Fruit fly (Drosophila melanogaster) whole organism, prepupa: ENCODE data around the gene RhoGAPp190.

Source experiments
- Blimp-1 ChIP-seq: fragments of 200-800 bp; sonication (Bioruptor generic); optimal IDR thresholded peaks from 3 replicates; lab custom pipeline; 2017; ENCODE audit warnings: missing biosample characterization, missing genetic modification characterization, mild to moderate bottlenecking, moderate library complexity, missing genetic modification reagents
- CG10631 ChIP-seq: fragments of 200-800 bp; sonication (Bioruptor generic); optimal IDR thresholded peaks from 2 replicates; lab custom pipeline; 2016; ENCODE audit warnings: missing biosample characterization, missing genetic modification characterization
- CG11294 ChIP-seq: fragments of 200-800 bp; sonication (Bioruptor generic); IDR thresholded peaks from 2 replicates; pipeline ENCODE4 v1.3.6; 2022; ENCODE audit warnings: missing biosample characterization, missing genetic modification characterization
- CG1621 ChIP-seq: fragments of 200-800 bp; sonication (Bioruptor generic); optimal IDR thresholded peaks from 3 replicates; lab custom pipeline; 2018; ENCODE audit warnings: missing biosample characterization, mild to moderate bottlenecking, missing genetic modification characterization
- CG16779 ChIP-seq: fragments of 200-800 bp; sonication (Bioruptor generic); optimal IDR thresholded peaks from 3 replicates; lab custom pipeline; 2017; ENCODE audit warnings: missing biosample characterization, mild to moderate bottlenecking, missing genetic modification characterization
- CG3032 ChIP-seq: fragments of 200-800 bp; optimal IDR thresholded peaks from 2 replicates; lab custom pipeline; 2019; ENCODE audit warnings: missing biosample characterization, mild to moderate bottlenecking, missing genetic modification characterization, moderate library complexity
- CG32006 ChIP-seq: fragments of 200-800 bp; sonication (Bioruptor generic); optimal IDR thresholded peaks from 3 replicates; lab custom pipeline; 2017; ENCODE audit warnings: missing biosample characterization, mild to moderate bottlenecking, missing genetic modification characterization
- CG4318 ChIP-seq: fragments of 200-800 bp; sonication (Bioruptor generic); optimal IDR thresholded peaks from 3 replicates; lab custom pipeline; 2017; ENCODE audit warnings: missing biosample characterization, mild to moderate bottlenecking, missing genetic modification characterization
- CG6163 ChIP-seq: fragments of 200-800 bp; sonication (Bioruptor generic); IDR thresholded peaks from 3 replicates; pipeline ENCODE4 v1.3.6; 2022; ENCODE audit warnings: missing biosample characterization, missing genetic modification characterization
- CG6276 ChIP-seq: fragments of 200-800 bp; sonication (Bioruptor generic); optimal IDR thresholded peaks from 2 replicates; lab custom pipeline; 2017; ENCODE audit warnings: missing biosample characterization, mild to moderate bottlenecking, missing genetic modification characterization
- CG6792 ChIP-seq: fragments of 200-800 bp; sonication (Bioruptor generic); optimal IDR thresholded peaks from 3 replicates; lab custom pipeline; 2016; ENCODE audit warnings: missing biosample characterization, missing genetic modification characterization
- CG6808 ChIP-seq: fragments of 200-800 bp; sonication (Bioruptor generic); optimal IDR thresholded peaks from 3 replicates; lab custom pipeline; 2017; ENCODE audit warnings: missing biosample characterization, missing genetic modification characterization, mild to moderate bottlenecking, moderate library complexity, missing genetic modification reagents
- CG6854 ChIP-seq: fragments of 200-800 bp; sonication (Bioruptor generic); optimal IDR thresholded peaks from 2 replicates; lab custom pipeline; 2017; ENCODE audit warnings: missing biosample characterization, mild to moderate bottlenecking, missing genetic modification characterization
- CG8119 ChIP-seq: fragments of 200-800 bp; sonication (Bioruptor generic); IDR thresholded peaks from 3 replicates; pipeline ENCODE4 v1.3.6; 2022; ENCODE audit warnings: missing biosample characterization, missing genetic modification characterization
- CG8319 ChIP-seq: fragments of 200-800 bp; sonication (Bioruptor generic); optimal IDR thresholded peaks from 3 replicates; lab custom pipeline; 2016; ENCODE audit warnings: missing biosample characterization, missing genetic modification characterization
- CG8632 ChIP-seq: fragments of 200-800 bp; sonication (Bioruptor generic); optimal IDR thresholded peaks from 3 replicates; lab custom pipeline; 2016; ENCODE audit warnings: missing biosample characterization, missing genetic modification characterization
- CG9139 ChIP-seq: fragments of 200-800 bp; sonication (Bioruptor generic); optimal IDR thresholded peaks from 3 replicates; lab custom pipeline; 2017; ENCODE audit warnings: missing biosample characterization, mild to moderate bottlenecking, missing genetic modification characterization
- Eip75B ChIP-seq: fragments of 200-800 bp; sonication (Bioruptor generic); optimal IDR thresholded peaks from 3 replicates; lab custom pipeline; 2016; ENCODE audit warnings: missing biosample characterization, missing genetic modification characterization
- Eip93F ChIP-seq: fragments of 200-800 bp; sonication (Bioruptor generic); optimal IDR thresholded peaks from 2 replicates; lab custom pipeline; 2016; ENCODE audit warnings: missing biosample characterization, mild to moderate bottlenecking, missing genetic modification characterization
- Ets21C ChIP-seq: fragments of 200-800 bp; sonication (Bioruptor generic); optimal IDR thresholded peaks from 3 replicates; lab custom pipeline; 2016; ENCODE audit warnings: missing biosample characterization, missing genetic modification characterization
- Ets96B ChIP-seq: fragments of 200-800 bp; optimal IDR thresholded peaks from 2 replicates; lab custom pipeline; 2019; ENCODE audit warnings: missing biosample characterization, mild to moderate bottlenecking, missing genetic modification characterization, moderate library complexity
- Hr38 ChIP-seq: sonication (Bioruptor generic); optimal IDR thresholded peaks from 2 replicates; lab custom pipeline; 2016; ENCODE audit warnings: missing biosample characterization, missing genetic modification characterization
- Hr39 ChIP-seq: fragments of 200-800 bp; sonication (Bioruptor generic); optimal IDR thresholded peaks from 2 replicates; lab custom pipeline; 2016; ENCODE audit warnings: missing biosample characterization, missing genetic modification characterization
- Hr4 ChIP-seq: fragments of 200-800 bp; sonication (Bioruptor generic); optimal IDR thresholded peaks from 3 replicates; lab custom pipeline; 2016; ENCODE audit warnings: missing biosample characterization, missing genetic modification characterization
- Met ChIP-seq: fragments of 200-800 bp; sonication (Bioruptor generic); optimal IDR thresholded peaks from 3 replicates; lab custom pipeline; 2016; ENCODE audit warnings: missing biosample characterization, missing genetic modification characterization
- OdsH ChIP-seq: fragments of 200-800 bp; sonication (Bioruptor generic); optimal IDR thresholded peaks from 3 replicates; lab custom pipeline; 2016; ENCODE audit warnings: missing biosample characterization, missing genetic modification characterization
- Sox102F ChIP-seq: fragments of 200-800 bp; sonication (Bioruptor generic); optimal IDR thresholded peaks from 2 replicates; lab custom pipeline; 2016; ENCODE audit warnings: missing biosample characterization, mild to moderate bottlenecking, missing genetic modification characterization
- Sox15 ChIP-seq: fragments of 200-800 bp; sonication (Bioruptor generic); optimal IDR thresholded peaks from 3 replicates; lab custom pipeline; 2016; ENCODE audit warnings: missing biosample characterization, missing genetic modification characterization
- achi ChIP-seq: fragments of 200-800 bp; sonication (Bioruptor generic); optimal IDR thresholded peaks from 3 replicates; lab custom pipeline; 2016; ENCODE audit warnings: missing biosample characterization, missing genetic modification characterization
- acj6 ChIP-seq: fragments of 200-800 bp; sonication (Bioruptor generic); optimal IDR thresholded peaks from 3 replicates; lab custom pipeline; 2016; ENCODE audit warnings: missing biosample characterization, missing genetic modification characterization
- cyc ChIP-seq: fragments of 200-800 bp; sonication (Bioruptor generic); optimal IDR thresholded peaks from 3 replicates; lab custom pipeline; 2016; ENCODE audit warnings: missing biosample characterization, missing genetic modification characterization
- dac ChIP-seq: fragments of 200-800 bp; sonication (Bioruptor generic); optimal IDR thresholded peaks from 2 replicates; lab custom pipeline; 2017; ENCODE audit warnings: missing biosample characterization, mild to moderate bottlenecking, missing genetic modification characterization
- dsx ChIP-seq: fragments of 200-800 bp; optimal IDR thresholded peaks from 3 replicates; lab custom pipeline; 2019; ENCODE audit warnings: missing biosample characterization, mild to moderate bottlenecking, missing genetic modification characterization, moderate library complexity; ENCODE audit not compliant: poor library complexity, severe bottlenecking
- eg ChIP-seq: fragments of 200-800 bp; sonication (Bioruptor generic); IDR thresholded peaks from 3 replicates; pipeline ENCODE4 v1.3.6; 2022; ENCODE audit warnings: missing biosample characterization, missing genetic modification characterization
- esn ChIP-seq: fragments of 200-800 bp; sonication (Bioruptor generic); optimal IDR thresholded peaks from 2 replicates; lab custom pipeline; 2016; ENCODE audit warnings: missing biosample characterization, mild to moderate bottlenecking, missing genetic modification characterization, moderate library complexity
- fd59A ChIP-seq: fragments of 200-800 bp; sonication (Bioruptor generic); optimal IDR thresholded peaks from 2 replicates; lab custom pipeline; 2017; ENCODE audit warnings: missing biosample characterization, mild to moderate bottlenecking, missing genetic modification characterization, missing genetic modification reagents
- fd85E ChIP-seq: fragments of 200-800 bp; sonication (Bioruptor generic); optimal IDR thresholded peaks from 3 replicates; lab custom pipeline; 2016; ENCODE audit warnings: missing biosample characterization, missing genetic modification characterization
- fkh ChIP-seq: fragments of 200-800 bp; sonication (Bioruptor generic); optimal IDR thresholded peaks from 3 replicates; lab custom pipeline; 2017; ENCODE audit warnings: missing biosample characterization, mild to moderate bottlenecking, missing genetic modification characterization, moderate library complexity
- lz ChIP-seq: fragments of 200-800 bp; sonication (Bioruptor generic); optimal IDR thresholded peaks from 3 replicates; lab custom pipeline; 2016; ENCODE audit warnings: missing biosample characterization, missing genetic modification characterization
- net ChIP-seq: fragments of 200-800 bp; sonication (Bioruptor generic); optimal IDR thresholded peaks from 3 replicates; lab custom pipeline; 2016; ENCODE audit warnings: missing biosample characterization, missing genetic modification characterization
- pdm3 ChIP-seq: fragments of 200-800 bp; sonication (Bioruptor generic); optimal IDR thresholded peaks from 3 replicates; lab custom pipeline; 2016; ENCODE audit warnings: missing biosample characterization, missing genetic modification characterization
- salr ChIP-seq, 2 experiments: fragments of 200-800 bp; sonication (Bioruptor generic); optimal IDR thresholded peaks; 3 replicates each; lab custom pipeline; 2016 to 2018; ENCODE audit warnings: missing biosample characterization in 2 of 2, missing genetic modification characterization in 2 of 2, mild to moderate bottlenecking in 1 of 2
- spab ChIP-seq: fragments of 200-800 bp; sonication (Bioruptor generic); optimal IDR thresholded peaks from 2 replicates; lab custom pipeline; 2017; ENCODE audit warnings: missing biosample characterization, mild to moderate bottlenecking, missing genetic modification characterization, missing genetic modification reagents
- ss ChIP-seq, 2 experiments: fragments of 200-800 bp; sonication (Bioruptor generic); optimal IDR thresholded peaks; 2 replicates in 1 of 2; 3 replicates in 1 of 2; lab custom pipeline; 2017 to 2018; ENCODE audit warnings: mild to moderate bottlenecking in 2 of 2, missing biosample characterization in 2 of 2, missing genetic modification characterization in 2 of 2, moderate library complexity in 1 of 2
- svp ChIP-seq: fragments of 200-800 bp; sonication (Bioruptor generic); peaks from one replicate; lab custom pipeline; 2016; ENCODE audit warnings: missing biosample characterization, missing genetic modification characterization

RhoGAPp190 gene

dm6 chrX:17627090-17627992, 25.0 kb downstream of the RhoGAPp190 start, which contains the start of gene stas (continued):
- TF ChIP-seq CG1621 (no peak), svp (GFP tag; lab: Kevin White, UChicago) (peak; percentile 45), eg (GFP tag; lab: Robert Waterston, UW) (no peak), Sox102F (GFP tag; lab: Kevin White, UChicago) (no peak), Eip75B (peak; percentile 9), achi (GFP tag; lab: Kevin White, UChicago) (no peak), fd85E (no peak), Met (GFP tag; lab: Kevin White, UChicago) (no peak), CG32006 (GFP tag; lab: Kevin White, UChicago) (no peak), CG11294 (GFP tag; lab: Robert Waterston, UW) (no peak), Hr39 (no peak), CG16779 (tag; lab: Kevin White, UChicago) (no peak), fkh (peak; percentile 71), CG6808 (GFP tag; lab: Kevin White, UChicago) (no peak), Hr38 (GFP tag; lab: Kevin White, UChicago) (no peak), dac (GFP tag; lab: Kevin White, UChicago) (no peak), CG3032 (no peak), fd59A (no peak), Hr4 (no peak), acj6 (GFP tag; lab: Kevin White, UChicago) (no peak), OdsH (GFP tag; lab: Kevin White, UChicago) (no peak), CG10631 (no peak), cyc (GFP tag; lab: Kevin White, UChicago) (no peak)

DNA sequence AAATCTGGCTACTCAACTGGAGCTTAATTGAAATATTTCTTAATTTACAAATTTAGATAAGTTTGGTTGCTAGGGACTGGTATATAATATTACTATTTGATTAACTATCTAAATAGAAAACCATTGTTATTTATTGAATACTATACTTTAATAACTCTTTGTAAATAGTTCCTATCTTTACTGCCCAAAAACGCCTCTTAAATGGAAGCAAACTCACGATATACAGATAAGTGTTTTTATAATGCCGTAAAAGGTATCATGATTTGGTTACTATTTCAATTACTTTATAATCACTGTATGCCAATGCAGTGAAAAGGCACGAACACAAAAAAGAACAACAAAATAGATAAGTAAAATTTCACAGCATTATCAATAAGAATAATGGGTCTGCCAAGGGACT, 26.5 kb downstream of the RhoGAPp190 start:
- TF ChIP-seq lz (GFP tag; lab: Kevin White, UChicago), result no peak
- no peak for TF ChIP-seq esn
- no peak for TF ChIP-seq CG16779 (tag; lab: Kevin White, UChicago)
- no peak for TF ChIP-seq dac (GFP tag; lab: Kevin White, UChicago)
- no peak for TF ChIP-seq CG6854
- no peak for TF ChIP-seq svp (GFP tag; lab: Kevin White, UChicago)
- no peak for TF ChIP-seq acj6 (GFP tag; lab: Kevin White, UChicago)
- no peak for TF ChIP-seq dsx (GFP tag; lab: Kevin White, UChicago)
- TF ChIP-seq CG6808 (GFP tag; lab: Kevin White, UChicago), result no peak
- no peak for TF ChIP-seq Eip93F (GFP tag; lab: Kevin White, UChicago)
- no peak for TF ChIP-seq net (GFP tag; lab: Kevin White, UChicago)

DNA sequence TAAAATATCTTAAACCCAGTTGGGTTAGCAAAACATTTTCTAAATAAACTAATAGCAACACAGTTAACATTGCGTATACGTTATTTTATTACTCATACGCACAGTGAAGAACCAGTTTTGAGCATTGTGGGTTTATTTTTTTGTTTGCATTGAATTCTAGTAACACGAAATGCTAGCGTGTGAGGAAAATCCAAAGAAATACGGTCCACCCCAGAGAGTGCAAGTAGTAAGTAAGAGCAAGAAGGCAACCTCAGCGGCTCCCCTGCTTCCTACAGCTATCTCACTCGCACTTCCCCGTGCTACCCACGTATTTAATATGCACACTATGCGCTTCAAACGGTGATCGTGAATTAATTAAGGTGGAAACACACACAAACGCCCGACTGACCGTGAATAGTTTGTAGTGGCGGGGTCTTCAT, 27.4 kb downstream of the RhoGAPp190 start:
- TF ChIP-seq lz (GFP tag; lab: Kevin White, UChicago) (peak; percentile 95), CG4318 (GFP tag; lab: Kevin White, UChicago) (peak; percentile 79), ss (GFP tag; optimal IDR thresholded peaks at IDR 0.05; lab: Kevin White, UChicago) (peak; percentile 74 to 81), salr (GFP tag; optimal IDR thresholded peaks at IDR 0.05; lab: Kevin White, UChicago) (peak; percentile 64 to 84), spab (GFP tag; lab: Kevin White, UChicago) (peak; percentile 65), dsx (GFP tag; lab: Kevin White, UChicago) (peak; percentile 74), Sox15 (GFP tag; lab: Kevin White, UChicago) (peak; percentile 83), Eip75B (peak; percentile 90), CG8632 (GFP tag; lab: Kevin White, UChicago) (peak; percentile 89), CG8119 (peak; percentile 92), acj6 (GFP tag; lab: Kevin White, UChicago) (peak; percentile 86), Met (GFP tag; lab: Kevin White, UChicago) (peak; percentile 95), CG6163 (GFP tag; lab: Robert Waterston, UW) (peak; percentile 86), cyc (GFP tag; lab: Kevin White, UChicago) (peak; percentile 92), Ets21C (peak; percentile 89), CG9139 (GFP tag; lab: Kevin White, UChicago) (peak; percentile 68), Blimp-1 (GFP tag; lab: Kevin White, UChicago) (peak; percentile 81), CG6276 (GFP tag; lab: Kevin White, UChicago) (peak; percentile 92), Ets96B (tag; lab: Kevin White, UChicago) (peak; percentile 76), pdm3 (GFP tag; lab: Kevin White, UChicago) (peak; percentile 90), Sox102F (GFP tag; lab: Kevin White, UChicago) (peak; percentile 95), CG6792 (peak; percentile 89), CG8319 (GFP tag; lab: Kevin White, UChicago) (peak; percentile 83), Eip93F (GFP tag; lab: Kevin White, UChicago) (peak; percentile 81), Hr38 (GFP tag; lab: Kevin White, UChicago) (no peak), fd59A (peak; percentile 72)
